Fruit fly (Drosophila melanogaster): Measurements from ENCODE around the gene Socs16D.

Socs16D gene

DNA sequence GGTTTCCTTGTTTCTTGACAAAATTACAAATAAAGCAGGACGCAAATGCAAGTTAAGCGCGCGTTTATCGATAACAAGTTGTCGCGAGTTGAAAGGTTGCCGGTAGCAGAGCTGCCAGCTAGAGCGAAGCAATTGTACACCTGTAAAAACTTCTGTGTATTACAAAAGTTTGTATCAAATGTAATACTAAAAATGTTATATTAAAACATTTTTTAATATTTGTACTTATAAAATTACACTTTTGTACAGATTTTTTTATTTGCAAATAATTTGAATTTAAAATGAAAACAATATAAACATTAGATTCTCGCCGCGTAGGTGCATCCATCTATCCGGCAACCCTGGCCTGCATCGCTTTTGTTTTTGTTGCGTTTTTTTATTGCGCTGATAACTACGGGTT lies 17.3 kb upstream of the Socs16D start, which contains the start of the genes CG8142 and Ucp4A (continued):
- TF ChIP-seq pfk (GFP tag; optimal IDR thresholded peaks at IDR 0.05) (peak; percentile 19), insv (GFP tag; optimal IDR thresholded peaks at IDR 0.05) (peak in 1 of 2 experiments; percentile 56), Hr51 (GFP tag; optimal IDR thresholded peaks at IDR 0.05) (peak; percentile 77 to 86), CG8281 (tag; optimal IDR thresholded peaks at IDR 0.05) (peak; percentile 66), repo (GFP tag; optimal IDR thresholded peaks at IDR 0.05) (no peak), pnt (GFP tag; optimal IDR thresholded peaks at IDR 0.05) (peak; percentile 52), CG11247 (GFP tag; IDR thresholded peaks at IDR 0.05) (peak; percentile 93), CG12942 (GFP tag; optimal IDR thresholded peaks at IDR 0.05) (peak; percentile 90), CG3065 (GFP tag; optimal IDR thresholded peaks at IDR 0.05) (peak; percentile 81), CG3995 (GFP tag; optimal IDR thresholded peaks at IDR 0.05) (peak; percentile 39), crol (GFP tag; IDR thresholded peaks at IDR 0.05) (peak; percentile 59), oc (tag; optimal IDR thresholded peaks at IDR 0.05) (peak; percentile 78), Taf1 (GFP tag; IDR thresholded peaks at IDR 0.05) (peak; percentile 87), Nf-YC (tag; optimal IDR thresholded peaks at IDR 0.05) (peak; percentile 84), vvl (GFP tag; IDR thresholded peaks at IDR 0.05) (peak; percentile 97), sug (tag; optimal IDR thresholded peaks at IDR 0.05) (peak; percentile 90), gcm2 (GFP tag; optimal IDR thresholded peaks at IDR 0.05) (peak; percentile 47), Ada2b (GFP tag; IDR thresholded peaks at IDR 0.05) (peak; percentile 93), CG2120 (GFP tag; optimal IDR thresholded peaks at IDR 0.05) (peak; percentile 85), CG2889 (GFP tag; IDR thresholded peaks at IDR 0.05) (peak; percentile 93), CG6272 (GFP tag; IDR thresholded peaks at IDR 0.05) (peak; percentile 96), sqz (GFP tag; optimal IDR thresholded peaks at IDR 0.05) (peak; percentile 90), CG6689 (GFP tag; IDR thresholded peaks at IDR 0.05) (peak; percentile 98), CG8388 (GFP tag; optimal IDR thresholded peaks at IDR 0.05) (peak; percentile 84), odd (GFP tag; optimal IDR thresholded peaks at IDR 0.05) (peak; percentile 75), lilli (GFP tag; optimal IDR thresholded peaks at IDR 0.05) (peak; percentile 87), E2f1 (GFP tag; IDR thresholded peaks at IDR 0.05) (peak; percentile 96), CG4730 (GFP tag; IDR thresholded peaks at IDR 0.05) (peak; percentile 96), Vsx1 (GFP tag; optimal IDR thresholded peaks at IDR 0.05) (peak; percentile 68), sd (tag; optimal IDR thresholded peaks at IDR 0.05) (peak; percentile 61), CG4360 (GFP tag; IDR thresholded peaks at IDR 0.05) (peak; percentile 76), Hr3 (GFP tag; optimal IDR thresholded peaks at IDR 0.05) (peak; percentile 92), slou (GFP tag; optimal IDR thresholded peaks at IDR 0.05) (peak; percentile 84), CoRest (tag; optimal IDR thresholded peaks at IDR 0.05) (peak; percentile 95), CG17829 (tag; optimal IDR thresholded peaks at IDR 0.05) (peak; percentile 94), CG7928 (GFP tag; optimal IDR thresholded peaks at IDR 0.05) (peak; percentile 60), CG14441 (GFP tag; IDR thresholded peaks at IDR 0.05) (peak; percentile 97), ATbp (GFP tag; optimal IDR thresholded peaks at IDR 0.05) (peak; percentile 70), Hmr (GFP tag; optimal IDR thresholded peaks at IDR 0.05) (peak; percentile 86), CG33213 (GFP tag; optimal IDR thresholded peaks at IDR 0.05) (peak; percentile 28), CG4282 (GFP tag; optimal IDR thresholded peaks at IDR 0.05) (no peak), pros (GFP tag; optimal IDR thresholded peaks at IDR 0.05) (no peak), CG11723 (GFP tag; optimal IDR thresholded peaks at IDR 0.05) (peak; percentile 66), nerfin-1 (tag; optimal IDR thresholded peaks at IDR 0.05) (peak; percentile 88), crc (GFP tag; optimal IDR thresholded peaks at IDR 0.05) (no peak), jumu (GFP tag; optimal IDR thresholded peaks at IDR 0.05) (peak; percentile 27), HmgD (GFP tag; optimal IDR thresholded peaks at IDR 0.05) (no peak), CG15011 (GFP tag; optimal IDR thresholded peaks at IDR 0.05) (peak; percentile 82), pan (optimal IDR thresholded peaks at IDR 0.05) (no peak), pan (GFP tag; optimal IDR thresholded peaks at IDR 0.05 in 1 of 2, IDR thresholded peaks at IDR 0.05 in 1 of 2) (peak in 1 of 2 experiments; percentile 98), tll (GFP tag; optimal IDR thresholded peaks at IDR 0.05) (peak in 1 of 2 experiments; percentile 7)
